Worm (Caenorhabditis elegans) whole organism, young adult: ENCODE data around the gene C05C9.3.

Experiments used
- B0261.1 ChIP-seq: sonication (generic microtip); optimal IDR thresholded peaks from 2 replicates; lab custom pipeline; 2016; ENCODE audit warnings: mild to moderate bottlenecking, missing genetic modification characterization, moderate library complexity, missing compliant biosample characterization
- F33H1.4 ChIP-seq: fragments of 200-800 bp; sonication (Bioruptor generic); IDR thresholded peaks from 2 replicates; pipeline ENCODE4 v1.3.6; 2022; ENCODE audit warnings: missing genetic modification reagents, missing genetic modification characterization, missing compliant biosample characterization
- F52B5.7 ChIP-seq: sonication (generic microtip); optimal IDR thresholded peaks from 2 replicates; lab custom pipeline; 2016; ENCODE audit warnings: mild to moderate bottlenecking, missing genetic modification characterization, missing compliant biosample characterization
- F55B11.4 ChIP-seq: sonication (generic microtip); optimal IDR thresholded peaks from 2 replicates; lab custom pipeline; 2016; ENCODE audit warnings: missing compliant biosample characterization, missing genetic modification characterization, borderline replicate concordance; ENCODE audit not compliant: insufficient read depth
- K11D2.4 ChIP-seq: fragments of 200-800 bp; sonication (Bioruptor generic); IDR thresholded peaks from 2 replicates; pipeline ENCODE4 v1.3.6; 2022; ENCODE audit warnings: missing genetic modification reagents, missing genetic modification characterization, missing compliant biosample characterization
- T07F8.4 ChIP-seq: sonication (generic microtip); optimal IDR thresholded peaks from 2 replicates; lab custom pipeline; 2016; ENCODE audit warnings: mild to moderate bottlenecking, missing genetic modification characterization, moderate library complexity, missing compliant biosample characterization
- Y53F4B.3 ChIP-seq: fragments of 200-800 bp; sonication (Bioruptor generic); IDR thresholded peaks from 2 replicates; pipeline ENCODE4 v1.3.6; 2022; ENCODE audit warnings: missing genetic modification reagents, missing genetic modification characterization, missing compliant biosample characterization
- Y79H2A.3 ChIP-seq: fragments of 200-800 bp; sonication (Bioruptor generic); conservative IDR thresholded peaks from 2 replicates; pipeline ENCODE4 v1.3.6; 2022; ENCODE audit warnings: missing genetic modification reagents, missing genetic modification characterization, missing compliant biosample characterization
- attf-3 ChIP-seq: fragments of 200-800 bp; sonication (Bioruptor generic); conservative IDR thresholded peaks from 2 replicates; pipeline ENCODE4 v1.3.6; 2022; ENCODE audit warnings: missing genetic modification reagents, missing genetic modification characterization, missing compliant biosample characterization
- attf-5 ChIP-seq: fragments of 200-800 bp; sonication (Bioruptor generic); optimal IDR thresholded peaks from 2 replicates; lab custom pipeline; 2018; ENCODE audit warnings: mild to moderate bottlenecking, missing genetic modification characterization, missing compliant biosample characterization
- attf-6 ChIP-seq: fragments of 200-800 bp; sonication (Bioruptor generic); IDR thresholded peaks from 2 replicates; pipeline ENCODE4 v1.3.6; 2022; ENCODE audit warnings: missing genetic modification reagents, missing genetic modification characterization, missing compliant biosample characterization
- ccch-3 ChIP-seq: fragments of 200-800 bp; sonication (Bioruptor generic); optimal IDR thresholded peaks from 2 replicates; lab custom pipeline; 2018; ENCODE audit warnings: mild to moderate bottlenecking, missing genetic modification characterization, missing compliant biosample characterization
- cebp-2 ChIP-seq: fragments of 200-800 bp; sonication (Bioruptor generic); IDR thresholded peaks from 2 replicates; pipeline ENCODE4 v1.3.6; 2022; ENCODE audit warnings: missing genetic modification characterization, missing compliant biosample characterization
- ceh-27 ChIP-seq: fragments of 200-800 bp; sonication (Bioruptor generic); optimal IDR thresholded peaks from 2 replicates; lab custom pipeline; 2018; ENCODE audit warnings: mild to moderate bottlenecking, missing genetic modification characterization, moderate library complexity, missing compliant biosample characterization
- ceh-91 ChIP-seq: fragments of 200-800 bp; sonication (Bioruptor generic); IDR thresholded peaks from 2 replicates; pipeline ENCODE4 v1.3.6; 2022; ENCODE audit warnings: missing genetic modification reagents, missing genetic modification characterization, missing compliant biosample characterization
- die-1 ChIP-seq: sonication (generic microtip); optimal IDR thresholded peaks from 2 replicates; lab custom pipeline; 2016; ENCODE audit warnings: missing genotype, mild to moderate bottlenecking, missing genetic modification characterization, missing compliant biosample characterization
- gei-17 ChIP-seq: fragments of 200-800 bp; sonication (Bioruptor generic); optimal IDR thresholded peaks from 2 replicates; lab custom pipeline; 2018; ENCODE audit warnings: mild to moderate bottlenecking, missing genetic modification characterization, missing compliant biosample characterization
- him-1 ChIP-seq: sonication (generic microtip); optimal IDR thresholded peaks from 2 replicates; lab custom pipeline; 2016; ENCODE audit warnings: missing genotype, missing genetic modification reagents, missing genetic modification characterization, missing compliant biosample characterization
- hmg-20 ChIP-seq: fragments of 200-800 bp; sonication (Bioruptor generic); IDR thresholded peaks from 2 replicates; pipeline ENCODE4 v1.3.6; 2022; ENCODE audit warnings: missing genetic modification reagents, missing genetic modification characterization, missing compliant biosample characterization
- let-526 ChIP-seq: fragments of 200-800 bp; sonication (Bioruptor generic); IDR thresholded peaks from 2 replicates; pipeline ENCODE4 v1.3.6; 2022; ENCODE audit warnings: missing genetic modification reagents, missing genetic modification characterization, missing compliant biosample characterization
- lin-26 ChIP-seq: fragments of 200-800 bp; sonication (Bioruptor generic); IDR thresholded peaks from 2 replicates; pipeline ENCODE4 v1.3.6; 2022; ENCODE audit warnings: missing genetic modification reagents, missing genetic modification characterization, missing compliant biosample characterization
- madf-6 ChIP-seq: fragments of 200-800 bp; sonication (Bioruptor generic); IDR thresholded peaks from 2 replicates; pipeline ENCODE4 v1.3.6; 2022; ENCODE audit warnings: missing genetic modification reagents, missing genetic modification characterization, missing compliant biosample characterization
- mel-28 ChIP-seq: sonication (generic microtip); optimal IDR thresholded peaks from 2 replicates; lab custom pipeline; 2016; ENCODE audit warnings: borderline replicate concordance, mild to moderate bottlenecking, missing genetic modification characterization, missing compliant biosample characterization
- mes-4 ChIP-seq: sonication (generic microtip); optimal IDR thresholded peaks from 2 replicates; lab custom pipeline; 2016; ENCODE audit warnings: missing genotype, missing genetic modification characterization, missing compliant biosample characterization
- mxl-1 ChIP-seq: sonication (generic microtip); optimal IDR thresholded peaks from 2 replicates; lab custom pipeline; 2016; ENCODE audit warnings: missing genetic modification characterization, missing compliant biosample characterization
- nfyb-1 ChIP-seq: fragments of 200-800 bp; sonication (Bioruptor generic); IDR thresholded peaks from 2 replicates; pipeline ENCODE4 v1.3.6; 2022; ENCODE audit warnings: missing genetic modification reagents, missing genetic modification characterization, missing compliant biosample characterization
- nhr-120 ChIP-seq: fragments of 200-800 bp; sonication (Bioruptor generic); IDR thresholded peaks from 2 replicates; pipeline ENCODE4 v1.3.6; 2022; ENCODE audit warnings: missing genetic modification characterization, missing compliant biosample characterization
- nhr-90 ChIP-seq: sonication (generic microtip); optimal IDR thresholded peaks from 2 replicates; lab custom pipeline; 2016; ENCODE audit warnings: missing genotype, mild to moderate bottlenecking, missing genetic modification characterization, missing compliant biosample characterization
- pbrm-1 ChIP-seq: fragments of 200-800 bp; sonication (Bioruptor generic); IDR thresholded peaks from 2 replicates; pipeline ENCODE4 v1.3.6; 2022; ENCODE audit warnings: missing genetic modification reagents, missing genetic modification characterization, missing compliant biosample characterization
- pha-4 ChIP-seq: fragments of 150-350 bp; sonication (generic microtip); optimal IDR thresholded peaks from 2 replicates; lab custom pipeline; 2014; ENCODE audit warnings: missing biosample characterization, missing genetic modification reagents, missing genetic modification characterization
- rcor-1 ChIP-seq: fragments of 200-800 bp; sonication (Bioruptor generic); IDR thresholded peaks from 2 replicates; pipeline ENCODE4 v1.3.6; 2022; ENCODE audit warnings: missing genetic modification reagents, missing genetic modification characterization, missing compliant biosample characterization
- sea-2 ChIP-seq: fragments of 200-800 bp; sonication (Bioruptor generic); IDR thresholded peaks from 2 replicates; pipeline ENCODE4 v1.3.6; 2022; ENCODE audit warnings: missing genetic modification characterization, missing compliant biosample characterization
- sptf-2 ChIP-seq: fragments of 200-800 bp; sonication (Bioruptor generic); optimal IDR thresholded peaks from 2 replicates; lab custom pipeline; 2018; ENCODE audit warnings: mild to moderate bottlenecking, missing genetic modification characterization, missing compliant biosample characterization
- tbx-9 ChIP-seq: sonication (generic microtip); optimal IDR thresholded peaks from 2 replicates; lab custom pipeline; 2016; ENCODE audit warnings: borderline replicate concordance, missing genetic modification characterization, inconsistent platforms, missing compliant biosample characterization
- tlf-1 ChIP-seq: fragments of 200-800 bp; sonication (Bioruptor generic); optimal IDR thresholded peaks from 2 replicates; lab custom pipeline; 2018; ENCODE audit warnings: mild to moderate bottlenecking, missing genetic modification characterization, missing compliant biosample characterization
- ztf-18 ChIP-seq: sonication (generic microtip); optimal IDR thresholded peaks from 2 replicates; lab custom pipeline; 2016; ENCODE audit warnings: missing genotype, mild to moderate bottlenecking, missing genetic modification characterization, missing compliant biosample characterization
- ztf-26 ChIP-seq: sonication (generic microtip); optimal IDR thresholded peaks from 2 replicates; lab custom pipeline; 2017; ENCODE audit warnings: missing genetic modification characterization, missing compliant biosample characterization

The C05C9.3 gene

DNA sequence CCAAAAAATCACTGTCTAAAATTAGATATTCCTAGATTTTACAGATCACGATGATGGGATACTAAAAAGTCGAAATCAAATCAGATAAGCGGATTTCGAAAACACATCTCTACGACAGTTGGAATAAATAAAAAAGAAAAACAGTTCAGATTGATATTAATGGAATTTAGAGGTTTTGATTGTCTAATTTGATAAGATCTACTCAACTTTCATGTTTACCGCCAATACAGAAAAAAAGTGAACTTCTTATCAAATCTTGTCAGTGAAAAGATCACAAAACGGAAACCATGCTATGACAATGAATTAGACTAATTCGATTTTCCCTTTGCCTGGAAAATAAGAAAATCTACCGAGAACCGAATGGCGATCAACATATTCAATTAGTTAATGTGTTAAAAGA lies 26.4 kb downstream of the C05C9.3 start:
- no peak for TF ChIP-seq pha-4
- no peak for TF ChIP-seq B0261.1 (tag; lab: Kevin White, UChicago)
- no peak for TF ChIP-seq nhr-90 (tag; lab: Kevin White, UChicago)
- no peak for TF ChIP-seq let-526

DNA sequence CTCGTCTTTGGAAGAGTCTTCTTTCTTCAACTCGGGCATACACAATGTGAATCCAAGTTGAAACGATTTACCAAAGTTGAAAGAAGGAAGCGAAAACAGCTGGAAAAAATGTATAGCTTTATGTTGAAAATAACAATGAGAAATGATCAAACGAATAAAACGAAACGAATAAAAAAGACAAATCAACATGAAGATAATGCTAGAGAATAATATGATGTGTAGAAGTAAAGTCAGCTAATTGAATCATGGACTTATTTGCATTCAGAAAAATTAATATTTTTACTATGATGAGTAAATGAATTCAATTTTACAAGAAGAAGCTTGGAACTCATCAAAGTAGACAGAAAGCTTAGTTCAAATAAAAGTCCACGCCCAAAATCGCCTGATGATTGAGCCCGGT lies 27.1 kb downstream of the C05C9.3 start, which contains the start of gene alr-1:
alr-1 (minus strand) TSS at position 101 of the 400 bp plus-strand sequence.
- TF ChIP-seq attf-6: no peak
- TF ChIP-seq T07F8.4: no peak
- TF ChIP-seq sptf-2 (GFP tag; lab: Kevin White, UChicago): no peak
- no peak for TF ChIP-seq madf-6 (GFP tag; lab: Robert Waterston, UW)
- no peak for TF ChIP-seq tbx-9 (tag; lab: Kevin White, UChicago)
- no peak for TF ChIP-seq cebp-2 (GFP tag; lab: Robert Waterston, UW)
- no peak for TF ChIP-seq ztf-26 (tag; lab: Kevin White, UChicago)
- no peak for TF ChIP-seq nhr-120 (GFP tag; lab: Robert Waterston, UW)
- TF ChIP-seq him-1 (tag; lab: Kevin White, UChicago): no peak
- TF ChIP-seq attf-3 (GFP tag; lab: Robert Waterston, UW): no peak
- TF ChIP-seq mes-4 (tag; lab: Kevin White, UChicago): no peak
- no peak for TF ChIP-seq mel-28 (tag; lab: Kevin White, UChicago)
- no peak for TF ChIP-seq sea-2 (GFP tag; lab: Robert Waterston, UW)
- no peak for TF ChIP-seq F55B11.4
- TF ChIP-seq hmg-20 (GFP tag; lab: Robert Waterston, UW): no peak
- no peak for TF ChIP-seq lin-26
- TF ChIP-seq pbrm-1: no peak
- no peak for TF ChIP-seq tlf-1 (GFP tag; lab: Kevin White, UChicago)
- no peak for TF ChIP-seq attf-5 (GFP tag; lab: Kevin White, UChicago)

DNA sequence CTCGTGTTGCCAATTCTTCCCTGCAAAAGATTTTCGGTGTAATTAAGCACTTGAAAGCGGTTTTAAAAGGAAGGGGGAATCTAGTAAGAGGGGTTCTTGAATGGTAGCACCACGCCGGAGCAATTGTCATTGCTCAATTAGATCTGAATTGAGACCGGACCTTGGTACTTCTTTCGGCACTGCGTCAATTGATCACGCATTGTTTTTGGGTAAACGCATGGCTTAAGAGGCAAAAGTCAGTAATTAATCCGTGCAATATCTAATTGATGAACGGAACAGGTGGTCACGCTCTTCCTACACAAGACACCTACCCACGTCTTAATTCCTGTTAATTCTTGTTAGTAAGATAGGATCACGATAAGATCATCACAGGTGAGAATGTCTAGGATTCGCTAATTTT lies 28.6 kb downstream of the C05C9.3 start:
- TF ChIP-seq mxl-1 (tag; lab: Kevin White, UChicago) (no peak), ceh-27 (GFP tag; lab: Kevin White, UChicago) (no peak), F33H1.4 (GFP tag; lab: Robert Waterston, UW) (no peak), rcor-1 (GFP tag; lab: Robert Waterston, UW) (no peak), Y53F4B.3 (GFP tag; lab: Robert Waterston, UW) (no peak), tlf-1 (GFP tag; lab: Kevin White, UChicago) (no peak), K11D2.4 (GFP tag; lab: Robert Waterston, UW) (no peak), ccch-3 (GFP tag; lab: Kevin White, UChicago) (no peak), gei-17 (GFP tag; lab: Kevin White, UChicago) (no peak), die-1 (tag; lab: Kevin White, UChicago) (no peak), nfyb-1 (GFP tag; lab: Robert Waterston, UW) (no peak), T07F8.4 (no peak), F52B5.7 (tag; lab: Kevin White, UChicago) (no peak), ztf-18 (no peak), ceh-91 (no peak), Y79H2A.3 (GFP tag; lab: Robert Waterston, UW) (no peak), tbx-9 (tag; lab: Kevin White, UChicago) (no peak), pha-4 (no peak), him-1 (tag; lab: Kevin White, UChicago) (no peak), hmg-20 (GFP tag; lab: Robert Waterston, UW) (no peak)
